Worm (Caenorhabditis elegans) whole organism, L1 larva: ENCODE results near the gene msp-19.
"Not testable (repeated sequence)": the region's sequence is repeated elsewhere in the genome, so short reads cannot be mapped to it uniquely, and the experiment has no call there.

Source experiments
- elt-2 ChIP-seq: sonication (generic microtip); optimal IDR thresholded peaks from 2 replicates; lab custom pipeline; 2016; ENCODE audit warnings: missing genetic modification characterization, mild to moderate bottlenecking, inconsistent platforms, missing compliant biosample characterization, missing genetic modification reagents
- lin-13 ChIP-seq: fragments of 150-350 bp; optimal IDR thresholded peaks from 2 replicates; lab custom pipeline; 2014; ENCODE audit warnings: missing biosample characterization, missing genetic modification reagents, missing genetic modification characterization
- lsy-2 ChIP-seq, 2 experiments: fragments of 150-350 bp; optimal IDR thresholded peaks; 2 replicates each; lab custom pipeline; 2014; ENCODE audit warnings: missing biosample characterization in 2 of 2, missing genetic modification characterization in 2 of 2
- nhr-11 ChIP-seq: fragments of 150-350 bp; optimal IDR thresholded peaks from 2 replicates; lab custom pipeline; 2014; ENCODE audit warnings: missing biosample characterization, missing genetic modification characterization
- nhr-28 ChIP-seq: fragments of 150-350 bp; optimal IDR thresholded peaks from 2 replicates; lab custom pipeline; 2014; ENCODE audit warnings: missing biosample characterization, missing genetic modification characterization
- pag-3 ChIP-seq: sonication (generic microtip); optimal IDR thresholded peaks from 2 replicates; lab custom pipeline; 2017; ENCODE audit warnings: missing genetic modification characterization, mild to moderate bottlenecking, missing compliant biosample characterization, antibody characterized with exemption, borderline replicate concordance; ENCODE audit not compliant: insufficient read depth
- sox-4 ChIP-seq: sonication (generic microtip); optimal IDR thresholded peaks from 2 replicates; lab custom pipeline; 2016; ENCODE audit warnings: missing genetic modification characterization, missing compliant biosample characterization
- unc-98 ChIP-seq: fragments of 200-800 bp; sonication (Bioruptor generic); IDR thresholded peaks from 2 replicates; pipeline ENCODE4 v1.3.6; 2022; ENCODE audit warnings: missing genetic modification characterization, missing compliant biosample characterization

ce11 chrIV:5295240-5295639 is 34.9 kb downstream of the msp-19 start, which contains the start of gene msp-51:
- TF ChIP-seq nhr-11 (tag; lab: Kevin White, UChicago); lin-13 (GFP tag; lab: Kevin White, UChicago); sox-4 (tag; lab: Kevin White, UChicago); unc-98 (GFP tag; lab: Robert Waterston, UW); nhr-28; elt-2; pag-3; lsy-2 (tag; optimal IDR thresholded peaks at IDR 0.05; lab: Kevin White, UChicago): not testable (repeated sequence)
